Fruit fly (Drosophila melanogaster): ENCODE data around the gene CG3078.

DNA sequence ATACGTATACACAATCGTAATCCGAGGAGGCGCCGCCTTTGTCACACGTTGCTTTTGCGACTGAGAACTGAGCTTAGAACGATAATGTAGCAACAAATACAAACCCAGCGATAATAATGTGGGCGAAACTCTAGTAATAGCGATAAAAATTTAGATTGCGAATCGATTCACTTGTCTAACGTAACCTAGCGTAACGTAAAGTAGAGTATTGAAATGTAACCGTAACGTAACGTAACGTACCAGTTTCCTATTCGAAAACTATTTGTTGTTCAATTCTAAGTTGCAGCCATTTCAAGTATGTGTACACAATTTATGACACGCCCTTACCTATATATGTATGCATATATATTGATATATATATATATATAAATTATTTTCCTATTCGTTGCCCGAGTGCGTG, 14.9 kb downstream of the CG3078 start:
- TF ChIP-seq psq (optimal IDR thresholded peaks at IDR 0.05) (no peak), pan (optimal IDR thresholded peaks at IDR 0.05) (no peak), CG8478 (optimal IDR thresholded peaks at IDR 0.05) (no peak)

Measured in whole organism.